Fruit fly (Drosophila melanogaster) whole organism, pupa: ENCODE measurements around the gene CG6333.

Experiments
- CG10348 ChIP-seq: fragments of 200-800 bp; sonication (Bioruptor generic); IDR thresholded peaks from 2 replicates; pipeline ENCODE4 v1.3.6; 2022; ENCODE audit warnings: missing biosample characterization, missing genetic modification characterization
- CG14655 ChIP-seq: fragments of 200-800 bp; sonication (Bioruptor generic); optimal IDR thresholded peaks from 3 replicates; lab custom pipeline; 2017; ENCODE audit warnings: mild to moderate bottlenecking, missing biosample characterization, missing genetic modification reagents, missing genetic modification characterization
- CG32121 ChIP-seq: fragments of 200-800 bp; sonication (Bioruptor generic); IDR thresholded peaks from 2 replicates; pipeline ENCODE4 v1.3.6; 2022; ENCODE audit warnings: missing biosample characterization, missing genetic modification characterization
- CG34367 ChIP-seq: fragments of 200-800 bp; sonication (Bioruptor generic); optimal IDR thresholded peaks from 2 replicates; lab custom pipeline; 2018; ENCODE audit warnings: missing biosample characterization, mild to moderate bottlenecking, missing genetic modification characterization
- CG8301 ChIP-seq: fragments of 200-800 bp; sonication (Bioruptor generic); optimal IDR thresholded peaks from 2 replicates; lab custom pipeline; 2018; ENCODE audit warnings: missing biosample characterization, mild to moderate bottlenecking, missing genetic modification characterization
- CG9948 ChIP-seq: fragments of 200-800 bp; sonication (Bioruptor generic); optimal IDR thresholded peaks from 2 replicates; lab custom pipeline; 2018; ENCODE audit warnings: missing biosample characterization, mild to moderate bottlenecking, missing genetic modification characterization, moderate library complexity
- fd96Ca ChIP-seq: fragments of 200-800 bp; sonication (Bioruptor generic); IDR thresholded peaks from 3 replicates; pipeline ENCODE4 v1.3.6; 2022; ENCODE audit warnings: missing biosample characterization, missing genetic modification characterization

DNA sequence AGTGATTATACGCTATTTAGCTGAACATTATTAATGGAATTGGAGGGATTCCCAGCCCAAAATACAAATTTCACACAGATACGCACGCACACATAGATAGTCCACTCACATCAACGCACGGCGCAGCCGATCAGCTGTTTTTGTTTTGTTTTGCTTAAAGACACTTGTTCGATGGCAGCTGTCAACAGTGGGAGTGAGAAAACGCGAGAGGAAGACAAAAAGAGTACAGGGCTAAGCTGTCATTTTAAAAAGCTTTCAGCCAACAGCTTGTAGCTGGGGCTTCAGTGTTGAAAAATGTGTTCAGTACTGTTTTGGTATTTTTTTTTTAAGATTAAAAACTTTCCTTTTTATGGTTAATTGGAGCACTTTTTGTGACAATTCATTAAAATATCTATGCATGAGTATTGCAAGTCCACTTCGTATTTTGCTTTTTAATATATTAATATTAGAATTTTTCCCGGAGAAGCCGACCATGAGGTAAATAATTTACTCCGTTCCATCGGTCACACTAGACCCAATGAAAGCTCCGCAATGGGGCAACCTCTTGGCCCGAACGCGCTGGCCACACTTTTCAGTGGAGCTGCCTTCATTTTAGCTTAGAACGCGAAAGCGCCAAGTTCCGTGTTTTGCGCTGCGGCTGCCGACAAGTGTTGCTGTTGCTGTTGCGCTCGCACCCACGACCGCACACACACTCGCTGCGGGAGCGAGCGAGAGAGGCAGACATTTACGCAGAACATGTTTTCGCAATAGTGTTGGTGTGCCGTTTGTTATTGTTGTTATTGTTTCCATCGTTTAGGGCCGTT is 47.1 kb upstream of the CG6333 start:
- peak; percentile 23 for TF ChIP-seq CG9948 (tag; lab: Kevin White, UChicago)
- TF ChIP-seq CG8301 = no peak
- TF ChIP-seq CG10348 (GFP tag; lab: Robert Waterston, UW) = no peak
- no peak for TF ChIP-seq CG34367
- no peak; the same call in 1 of the 3 replicates for TF ChIP-seq fd96Ca
- no peak; the same call in 1 of the 2 replicates for TF ChIP-seq CG32121
- no peak for TF ChIP-seq CG14655 (GFP tag; lab: Kevin White, UChicago)
